Fruit fly (Drosophila melanogaster): ENCODE measurements around the gene CREG.

CREG gene

dm6 chr3R:17391313-17391845 is 3.1 kb downstream of the CREG start, which contains the start of the genes Brf and sds22 (continued):
- TF ChIP-seq ro (GFP tag; IDR thresholded peaks at IDR 0.05) = peak; percentile 84; the same call in 1 of the 2 replicates
- peak; percentile 78 for TF ChIP-seq CG43689 (GFP tag; IDR thresholded peaks at IDR 0.05)
- TF ChIP-seq CG13624 (GFP tag; optimal IDR thresholded peaks at IDR 0.05) = peak; percentile 96
- TF ChIP-seq zf30C (GFP tag; optimal IDR thresholded peaks at IDR 0.05) = no peak
- TF ChIP-seq Rx (GFP tag; IDR thresholded peaks at IDR 0.05) = peak; percentile 84
- peak; percentile 58; the same call in 2 of the 3 replicates for TF ChIP-seq Optix (GFP tag; IDR thresholded peaks at IDR 0.05)
- TF ChIP-seq CG8944 (GFP tag; optimal IDR thresholded peaks at IDR 0.05) = peak; percentile 97
- TF ChIP-seq CG17612 (GFP tag; IDR thresholded peaks at IDR 0.05) = peak; percentile 75; the same call in 1 of the 2 replicates
- TF ChIP-seq GATAe (GFP tag; conservative IDR thresholded peaks at IDR 0.05) = peak; percentile 74
- TF ChIP-seq B-H1 (GFP tag; IDR thresholded peaks at IDR 0.05) = peak; percentile 85
- TF ChIP-seq CG10366 (GFP tag; IDR thresholded peaks at IDR 0.05) = peak; percentile 91
- TF ChIP-seq CG8924 (tag; optimal IDR thresholded peaks at IDR 0.05) = peak; percentile 96
- peak; percentile 87 for TF ChIP-seq CG11695 (GFP tag; IDR thresholded peaks at IDR 0.05)
- TF ChIP-seq CG3281 (GFP tag; optimal IDR thresholded peaks at IDR 0.05) = peak; percentile 94
- peak; percentile 97 for TF ChIP-seq CG10543 (GFP tag; optimal IDR thresholded peaks at IDR 0.05)
- TF ChIP-seq CG13287 (GFP tag; IDR thresholded peaks at IDR 0.05; ENCODE audit: partially characterized antibody) = peak; percentile 83
- TF ChIP-seq CG11504 (tag; optimal IDR thresholded peaks at IDR 0.05) = peak; percentile 94
- peak; percentile 96 for TF ChIP-seq Dbx (GFP tag; IDR thresholded peaks at IDR 0.05)
- peak; percentile 97 for TF ChIP-seq B-H2 (GFP tag; optimal IDR thresholded peaks at IDR 0.05)
- peak; percentile 89 for TF ChIP-seq NFAT (GFP tag; IDR thresholded peaks at IDR 0.05)
- TF ChIP-seq ac (GFP tag; optimal IDR thresholded peaks at IDR 0.05) = peak; percentile 55
- peak; percentile 81 for TF ChIP-seq CG6654 (GFP tag; optimal IDR thresholded peaks at IDR 0.05)
- peak; percentile 92 for TF ChIP-seq HHEX (GFP tag; optimal IDR thresholded peaks at IDR 0.05)
- peak; percentile 83 for TF ChIP-seq Drgx (GFP tag; IDR thresholded peaks at IDR 0.05)
- TF ChIP-seq CG8359 (GFP tag; optimal IDR thresholded peaks at IDR 0.05; ENCODE audit: borderline replicate concordance) = peak; percentile 80
- peak; percentile 82 for TF ChIP-seq CG6765 (GFP tag; optimal IDR thresholded peaks at IDR 0.05)
- no peak for TF ChIP-seq h (optimal IDR thresholded peaks at IDR 0.05)
- TF ChIP-seq ham (GFP tag; IDR thresholded peaks at IDR 0.05) = peak; percentile 80
- TF ChIP-seq CG10147 (GFP tag; optimal IDR thresholded peaks at IDR 0.05) = peak; percentile 96
- peak; percentile 77 for TF ChIP-seq CG3995 (GFP tag; optimal IDR thresholded peaks at IDR 0.05)
- TF ChIP-seq Camta (GFP tag; optimal IDR thresholded peaks at IDR 0.05) = peak; percentile 92
- peak; percentile 85 for TF ChIP-seq corto (GFP tag; optimal IDR thresholded peaks at IDR 0.05)
- TF ChIP-seq CG11398 (GFP tag; optimal IDR thresholded peaks at IDR 0.05) = peak; percentile 90
- peak; percentile 80 for TF ChIP-seq Doc3 (GFP tag; IDR thresholded peaks at IDR 0.05; ENCODE audit: partially characterized antibody)
- peak; percentile 95 for TF ChIP-seq Sry-δ (GFP tag; optimal IDR thresholded peaks at IDR 0.05)
- TF ChIP-seq gsb (GFP tag; IDR thresholded peaks at IDR 0.05) = peak; percentile 75
- TF ChIP-seq trem (tag; optimal IDR thresholded peaks at IDR 0.05) = peak; percentile 94
- peak; percentile 95 for TF ChIP-seq CG33557 (GFP tag; optimal IDR thresholded peaks at IDR 0.05)
- TF ChIP-seq CG1647 (GFP tag; optimal IDR thresholded peaks at IDR 0.05) = peak; percentile 95
- peak; percentile 92 for TF ChIP-seq wdn (GFP tag; IDR thresholded peaks at IDR 0.05)
- peak; percentile 93 for TF ChIP-seq CG3065 (GFP tag; optimal IDR thresholded peaks at IDR 0.05)
- peak; percentile 86 for TF ChIP-seq CG1024 (GFP tag; IDR thresholded peaks at IDR 0.05)
- TF ChIP-seq TFAM (GFP tag; optimal IDR thresholded peaks at IDR 0.05) = peak; percentile 67
- TF ChIP-seq pho (GFP tag; optimal IDR thresholded peaks at IDR 0.05) = peak; percentile 97
- TF ChIP-seq Hr39 (optimal IDR thresholded peaks at IDR 0.05) = no peak
- peak; percentile 96 for TF ChIP-seq CG2712 (tag; optimal IDR thresholded peaks at IDR 0.05)
- peak; percentile 90 for TF ChIP-seq CG12299 (tag; optimal IDR thresholded peaks at IDR 0.05)
- peak in 1 of 2 experiments; percentile 77 for TF ChIP-seq Hr78 (GFP tag; optimal IDR thresholded peaks at IDR 0.05)
- peak; percentile 84 for TF ChIP-seq pb (GFP tag; optimal IDR thresholded peaks at IDR 0.05)
- TF ChIP-seq Deaf1 (tag; optimal IDR thresholded peaks at IDR 0.05) = peak; percentile 75
- peak; percentile 95 for TF ChIP-seq CG12942 (GFP tag; optimal IDR thresholded peaks at IDR 0.05)
